Fruit fly (Drosophila melanogaster): ENCODE measurements around the gene CG18549.
A peak's percentile ranks its signal among the peaks of the same experiment; 100 is the strongest.

CG18549 gene

dm6 chr3R:12442601-12443533 lies 6.2 kb upstream of the CG18549 start (continued):
- TF ChIP-seq CG11093 (GFP tag; IDR thresholded peaks at IDR 0.05) (no peak), bsh (GFP tag; optimal IDR thresholded peaks at IDR 0.05) (no peak), C15 (GFP tag; IDR thresholded peaks at IDR 0.05) (no peak), gcm (GFP tag; optimal IDR thresholded peaks at IDR 0.05) (no peak), sr (GFP tag; IDR thresholded peaks at IDR 0.05) (no peak), CG12071 (GFP tag; optimal IDR thresholded peaks at IDR 0.05) (no peak), lab (GFP tag; optimal IDR thresholded peaks at IDR 0.05) (peak; percentile 47), Lim3 (GFP tag; IDR thresholded peaks at IDR 0.05) (no peak), ab (GFP tag; optimal IDR thresholded peaks at IDR 0.05) (no peak), az2 (GFP tag; optimal IDR thresholded peaks at IDR 0.05) (no peak), CG8924 (tag; optimal IDR thresholded peaks at IDR 0.05) (peak; percentile 27), da (GFP tag; optimal IDR thresholded peaks at IDR 0.05) (no peak), Dek (tag; optimal IDR thresholded peaks at IDR 0.05) (peak; percentile 12), CG2199 (GFP tag; IDR thresholded peaks at IDR 0.05) (no peak), sob (GFP tag; IDR thresholded peaks at IDR 0.05) (no peak), HmgZ (tag; optimal IDR thresholded peaks at IDR 0.05) (no peak), lov (optimal IDR thresholded peaks at IDR 0.05) (no peak), lov (GFP tag; IDR thresholded peaks at IDR 0.05) (no peak), chm (GFP tag; IDR thresholded peaks at IDR 0.05) (no peak), corto (GFP tag; optimal IDR thresholded peaks at IDR 0.05) (peak; percentile 50), dan (GFP tag; IDR thresholded peaks at IDR 0.05) (no peak), chif (GFP tag; optimal IDR thresholded peaks at IDR 0.05) (no peak), zen (tag; optimal IDR thresholded peaks at IDR 0.05) (no peak), gt (GFP tag; IDR thresholded peaks at IDR 0.05) (no peak), CTCF (GFP tag; optimal IDR thresholded peaks at IDR 0.05) (no peak), tgo (GFP tag; IDR thresholded peaks at IDR 0.05) (no peak), CG12391 (tag; optimal IDR thresholded peaks at IDR 0.05) (peak; percentile 16), Pdp1 (GFP tag; optimal IDR thresholded peaks at IDR 0.05) (peak in 1 of 2 experiments; percentile 27), croc (GFP tag; conservative IDR thresholded peaks at IDR 0.05) (no peak), shn (GFP tag; optimal IDR thresholded peaks at IDR 0.05) (no peak), psq (GFP tag; optimal IDR thresholded peaks at IDR 0.05) (no peak), Doc3 (GFP tag; IDR thresholded peaks at IDR 0.05; ENCODE audit: partially characterized antibody) (no peak), Doc2 (GFP tag; IDR thresholded peaks at IDR 0.05) (no peak), gfzf (GFP tag; optimal IDR thresholded peaks at IDR 0.05) (no peak), MESR4 (GFP tag; optimal IDR thresholded peaks at IDR 0.05) (no peak), eve (GFP tag; optimal IDR thresholded peaks at IDR 0.05) (no peak), CG14965 (GFP tag; optimal IDR thresholded peaks at IDR 0.05; ENCODE audit: borderline replicate concordance) (no peak), Dll (GFP tag; IDR thresholded peaks at IDR 0.05; ENCODE audit: partially characterized antibody) (no peak), CG34422 (GFP tag; IDR thresholded peaks at IDR 0.05) (no peak), wor (GFP tag; IDR thresholded peaks at IDR 0.05) (no peak), Tbp (GFP tag; optimal IDR thresholded peaks at IDR 0.05) (no peak), HHEX (GFP tag; optimal IDR thresholded peaks at IDR 0.05) (peak; percentile 5), toy (GFP tag; IDR thresholded peaks at IDR 0.05) (no peak), Dfd (GFP tag; optimal IDR thresholded peaks at IDR 0.05) (no peak), CG4854 (GFP tag; optimal IDR thresholded peaks at IDR 0.05) (no peak), CG6175 (GFP tag; IDR thresholded peaks at IDR 0.05) (no peak), H2.0 (GFP tag; IDR thresholded peaks at IDR 0.05) (no peak), HLH3B (GFP tag; IDR thresholded peaks at IDR 0.05) (no peak), lbe (GFP tag; optimal IDR thresholded peaks at IDR 0.05) (peak; percentile 67), CG8388 (GFP tag; optimal IDR thresholded peaks at IDR 0.05) (no peak), Xrp1 (GFP tag; IDR thresholded peaks at IDR 0.05) (peak; percentile 30; the same call in 1 of the 2 replicates)

All from whole organism, embryonic.